Fruit fly (Drosophila melanogaster): ENCODE results near the gene CG13893.

Gene CG13893

DNA sequence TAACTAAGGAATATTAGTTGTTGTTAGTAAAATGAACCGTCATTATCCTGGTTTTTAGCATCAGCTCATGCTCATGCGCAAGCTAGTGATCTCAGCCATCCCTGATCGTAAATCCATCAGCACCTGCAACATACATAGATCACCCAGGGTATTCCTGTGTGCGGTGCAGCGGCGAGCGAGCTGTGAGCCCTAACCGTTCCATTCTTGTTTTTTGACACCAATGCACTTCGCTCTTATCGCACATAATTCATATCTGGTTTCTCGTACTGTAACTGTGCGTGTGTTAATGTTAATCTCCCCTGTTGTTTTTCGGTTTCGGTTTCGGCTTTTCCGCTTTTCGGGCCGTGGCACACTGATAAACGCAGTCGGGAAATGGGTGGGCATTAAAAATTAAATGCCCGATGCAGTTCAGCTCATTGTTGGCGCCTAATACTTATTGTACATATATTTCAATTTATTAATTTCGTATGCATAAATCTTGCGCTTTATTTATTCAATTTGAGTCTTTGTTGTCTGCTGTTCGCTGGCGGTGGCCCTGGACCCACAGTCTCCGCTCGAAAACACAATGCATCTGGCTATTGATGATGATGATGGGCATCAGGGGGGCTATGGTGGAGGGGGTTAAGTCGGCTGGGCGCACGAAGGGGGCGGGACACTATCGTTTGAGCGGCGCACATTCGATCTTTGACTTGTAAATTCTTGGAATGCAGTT, 20.6 kb upstream of the CG13893 start:
- TF ChIP-seq svp (GFP tag) (peak; percentile 74), fkh (GFP tag; optimal IDR thresholded peaks at IDR 0.05) (peak; percentile 26), fd59A (GFP tag; optimal IDR thresholded peaks at IDR 0.05) (no peak)

DNA sequence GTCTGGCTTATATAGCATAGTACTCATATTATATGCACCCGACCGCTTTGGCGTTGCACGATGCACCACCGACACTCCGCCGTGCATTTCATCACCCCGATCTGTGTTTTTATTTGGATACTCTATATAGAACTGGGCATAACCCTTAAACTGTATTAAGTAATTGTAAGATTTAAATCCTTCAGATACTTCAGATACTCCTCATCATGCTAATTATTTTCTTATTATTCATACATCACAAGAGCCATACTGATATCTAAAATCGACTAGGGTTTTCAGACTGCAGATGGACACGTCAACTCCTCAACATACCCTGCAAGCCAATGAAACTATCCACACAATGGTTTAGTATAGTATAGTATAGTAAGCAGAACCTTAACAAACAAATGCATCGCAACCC, 19.7 kb upstream of the CG13893 start:
- TF ChIP-seq Hr4 (GFP tag; optimal IDR thresholded peaks at IDR 0.05) (peak; percentile 38), lz (GFP tag; optimal IDR thresholded peaks at IDR 0.05) (no peak), eg (GFP tag; IDR thresholded peaks at IDR 0.05) (peak; percentile 76), Blimp-1 (GFP tag; optimal IDR thresholded peaks at IDR 0.05) (no peak), achi (GFP tag; optimal IDR thresholded peaks at IDR 0.05) (peak; percentile 40), Hr38 (GFP tag; optimal IDR thresholded peaks at IDR 0.05) (no peak), CG6854 (GFP tag; optimal IDR thresholded peaks at IDR 0.05) (no peak), CG7368 (GFP tag; optimal IDR thresholded peaks at IDR 0.05) (no peak), CG1621 (tag; optimal IDR thresholded peaks at IDR 0.05) (peak; percentile 24), Smox (GFP tag; optimal IDR thresholded peaks at IDR 0.05) (no peak), Eip78C (GFP tag) (peak; percentile 88), CG9139 (GFP tag; optimal IDR thresholded peaks at IDR 0.05) (no peak), CG8632 (GFP tag; optimal IDR thresholded peaks at IDR 0.05) (no peak), Sox14 (GFP tag; optimal IDR thresholded peaks at IDR 0.05) (peak; percentile 9), pdm3 (GFP tag; optimal IDR thresholded peaks at IDR 0.05) (peak; percentile 31), cyc (GFP tag; optimal IDR thresholded peaks at IDR 0.05) (peak; percentile 10), Sox102F (GFP tag; optimal IDR thresholded peaks at IDR 0.05) (no peak), fkh (GFP tag; optimal IDR thresholded peaks at IDR 0.05) (no peak), vri (GFP tag; optimal IDR thresholded peaks at IDR 0.05) (no peak), Gug (GFP tag; IDR thresholded peaks at IDR 0.05) (peak; percentile 64), ss (GFP tag; optimal IDR thresholded peaks at IDR 0.05) (no peak), dsx (GFP tag; optimal IDR thresholded peaks at IDR 0.05; ENCODE audit: poor library complexity, severe bottlenecking) (no peak), fd85E (GFP tag; optimal IDR thresholded peaks at IDR 0.05) (no peak), Eip75B (GFP tag; optimal IDR thresholded peaks at IDR 0.05) (peak; percentile 25), CG11902 (GFP tag; optimal IDR thresholded peaks at IDR 0.05) (no peak), CG3032 (tag; optimal IDR thresholded peaks at IDR 0.05) (peak; percentile 36), esn (GFP tag; optimal IDR thresholded peaks at IDR 0.05) (peak; percentile 39), Lpt (GFP tag; optimal IDR thresholded peaks at IDR 0.05) (no peak), CG4318 (GFP tag; optimal IDR thresholded peaks at IDR 0.05) (no peak), CG32006 (GFP tag; optimal IDR thresholded peaks at IDR 0.05) (peak; percentile 55), net (GFP tag; optimal IDR thresholded peaks at IDR 0.05) (no peak), Met (GFP tag; optimal IDR thresholded peaks at IDR 0.05) (no peak), acj6 (GFP tag; optimal IDR thresholded peaks at IDR 0.05) (peak; percentile 24), Ets21C (GFP tag; optimal IDR thresholded peaks at IDR 0.05) (no peak), CG6163 (GFP tag; IDR thresholded peaks at IDR 0.05) (peak; percentile 63; the same call in 2 of the 3 replicates), Hr39 (GFP tag; optimal IDR thresholded peaks at IDR 0.05) (peak; percentile 7), CG15336 (GFP tag; IDR thresholded peaks at IDR 0.05) (peak; percentile 33; the same call in 1 of the 2 replicates), dac (GFP tag; optimal IDR thresholded peaks at IDR 0.05) (no peak), CG8119 (GFP tag; IDR thresholded peaks at IDR 0.05) (no peak), CG6792 (GFP tag; optimal IDR thresholded peaks at IDR 0.05) (no peak), CG16779 (tag; optimal IDR thresholded peaks at IDR 0.05) (no peak), spab (GFP tag; optimal IDR thresholded peaks at IDR 0.05) (peak; percentile 45), topi (GFP tag; optimal IDR thresholded peaks at IDR 0.05) (peak; percentile 18), OdsH (GFP tag; optimal IDR thresholded peaks at IDR 0.05) (peak; percentile 11), CG6276 (GFP tag; optimal IDR thresholded peaks at IDR 0.05) (no peak), CG6808 (GFP tag; optimal IDR thresholded peaks at IDR 0.05) (no peak), CG10631 (GFP tag; optimal IDR thresholded peaks at IDR 0.05) (peak; percentile 30), CG11294 (GFP tag; IDR thresholded peaks at IDR 0.05) (peak; percentile 63)

Data from whole organism, prepupa.